Worm (Caenorhabditis elegans) whole organism, dauer: Measurements from ENCODE around the gene unc-69.

Experiments
- unc-62 ChIP-seq: sonication (generic microtip); optimal IDR thresholded peaks from 2 replicates; lab custom pipeline; 2017; ENCODE audit warnings: missing biosample characterization, missing genetic modification reagents, missing genetic modification characterization

The unc-69 gene

DNA sequence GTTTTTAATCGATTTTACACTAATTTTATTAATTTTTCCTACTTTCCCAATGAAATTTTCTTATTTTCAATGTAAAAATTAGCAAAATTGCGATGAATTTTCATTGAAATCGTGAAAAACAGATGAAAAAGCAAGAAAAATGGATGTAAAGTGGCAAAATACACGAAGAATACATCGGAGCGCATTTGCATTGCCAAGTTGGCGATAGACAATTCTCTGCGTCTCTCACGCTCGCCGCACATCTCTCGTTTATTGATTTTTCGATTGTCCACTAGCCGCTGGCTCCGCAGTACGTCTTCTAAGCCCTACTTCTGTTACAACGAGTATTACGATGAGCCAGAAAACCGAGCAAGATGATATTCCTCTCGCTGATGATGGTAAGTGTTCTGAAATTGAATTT, at the start of gene unc-69:
TSS of gene unc-69 (plus strand) at position 185 of the 400 bp plus-strand sequence.
- TF ChIP-seq unc-62 (GFP tag; lab: Kevin White, UChicago) = no peak

DNA sequence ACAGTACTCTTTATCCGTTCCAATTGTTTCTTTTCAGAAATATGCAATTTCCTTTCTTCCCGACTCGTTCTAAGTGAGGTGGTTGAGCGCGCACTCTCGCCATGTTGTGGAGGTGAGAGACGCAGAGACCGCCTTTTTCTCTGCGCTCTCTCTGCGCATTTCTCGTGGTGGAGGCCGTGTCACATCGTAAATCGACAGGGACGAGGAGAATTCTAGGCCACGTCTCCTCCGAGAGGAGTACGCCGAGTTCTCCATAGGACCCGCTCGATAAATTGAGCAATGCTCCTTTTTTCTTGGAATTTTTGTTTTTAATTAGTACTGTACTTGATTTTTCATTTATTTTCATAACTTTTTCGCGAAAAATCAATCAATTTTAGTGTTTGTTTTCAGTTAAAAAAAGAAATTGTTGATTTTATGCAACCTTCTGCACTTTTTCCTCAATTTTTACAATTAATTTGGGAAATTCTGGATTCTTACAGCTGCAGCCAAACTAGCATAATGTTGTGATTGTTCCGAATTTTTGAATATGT, 47.9 kb upstream of the unc-69 start, which contains the start of gene cnk-1:
TSS of gene cnk-1 (plus strand) at position 480 of the 530 bp plus-strand sequence.
- no peak for TF ChIP-seq unc-62 (GFP tag; lab: Kevin White, UChicago)

DNA sequence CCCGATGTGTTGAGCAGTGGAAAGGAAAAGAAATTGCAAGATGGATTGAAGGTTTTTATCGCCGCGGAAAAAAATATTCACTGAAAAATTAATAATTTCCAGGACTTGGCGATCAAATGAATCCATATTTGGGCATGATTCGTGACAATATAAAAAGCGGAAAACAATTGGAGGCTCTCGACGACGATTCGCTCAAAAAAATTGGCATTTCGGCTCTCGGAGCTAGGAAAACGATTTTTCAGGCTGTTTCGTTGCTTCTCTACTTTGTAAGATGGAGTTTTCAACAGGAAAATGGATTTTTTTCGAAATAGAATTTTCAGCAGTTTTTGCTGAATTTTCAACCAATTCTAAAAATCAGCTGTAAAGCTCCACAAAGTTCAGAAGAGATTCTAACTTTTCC, 46.9 kb upstream of the unc-69 start:
- no peak for TF ChIP-seq unc-62 (GFP tag; lab: Kevin White, UChicago)

DNA sequence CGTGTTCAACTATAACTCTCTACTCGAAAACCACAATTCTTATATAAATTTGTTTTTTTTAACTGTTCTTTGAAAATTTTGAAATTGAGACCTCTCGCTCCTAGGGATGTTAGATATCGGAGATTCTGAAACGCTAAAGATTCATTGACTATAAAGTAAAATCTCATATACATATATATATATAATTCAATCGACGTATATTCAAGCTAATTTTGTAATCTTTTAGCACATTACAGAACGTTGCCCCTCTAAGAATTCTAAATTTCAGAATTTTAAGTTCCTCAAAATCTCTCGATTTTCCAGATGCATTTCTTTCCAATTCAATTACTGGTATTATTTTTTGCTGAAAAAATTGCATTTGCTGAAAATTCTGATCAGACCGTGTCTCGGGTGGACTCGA, 39.9 kb upstream of the unc-69 start, which contains the start of gene pad-2:
TSS of gene pad-2 (plus strand) at position 301 of the 400 bp plus-strand sequence.
- no peak for TF ChIP-seq unc-62 (GFP tag; lab: Kevin White, UChicago)

DNA sequence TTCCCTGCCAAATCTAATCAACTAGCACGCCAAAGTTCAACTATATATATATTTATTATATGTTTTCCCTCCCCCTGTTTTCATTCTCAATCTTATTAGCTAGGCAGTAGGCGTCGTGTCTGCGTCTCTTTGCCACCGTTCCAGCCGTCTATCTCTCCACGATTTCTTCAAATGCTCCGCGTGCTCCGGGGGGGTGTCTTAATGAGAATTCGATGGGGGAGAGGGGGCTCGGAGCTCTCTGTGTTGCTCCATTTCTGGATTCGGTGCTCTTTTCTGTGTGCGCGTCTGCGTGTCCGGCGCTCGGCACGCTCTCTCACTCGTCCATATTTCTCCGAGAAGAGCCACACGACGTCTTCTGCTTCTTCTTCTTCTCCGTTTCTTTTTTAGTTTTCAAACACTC, 34.5 kb upstream of the unc-69 start:
- no peak for TF ChIP-seq unc-62 (GFP tag; lab: Kevin White, UChicago)

DNA sequence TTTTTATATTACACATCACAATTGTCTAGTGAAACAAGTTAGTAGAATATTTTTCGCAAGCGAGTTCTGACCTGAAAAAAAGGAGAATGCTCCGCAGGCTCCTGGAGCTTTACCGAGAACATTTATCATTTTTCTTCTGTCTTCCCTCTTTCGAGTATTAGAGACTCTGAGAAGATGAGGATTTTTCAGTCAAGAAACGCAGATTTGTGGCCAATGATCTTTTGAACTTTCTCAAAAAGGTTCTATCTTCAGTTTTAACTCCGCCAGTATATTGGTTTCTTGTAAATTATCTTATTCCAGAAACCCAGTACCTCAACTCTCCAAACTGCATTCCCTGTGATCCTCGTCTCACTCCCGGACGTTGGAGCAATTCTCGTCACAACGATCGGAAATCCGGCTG, 33.1 kb upstream of the unc-69 start, which contains the start of gene K10G9.2:
TSS of gene K10G9.2 (plus strand) at position 301 of the 400 bp plus-strand sequence.
- TF ChIP-seq unc-62 (GFP tag; lab: Kevin White, UChicago) = no peak

DNA sequence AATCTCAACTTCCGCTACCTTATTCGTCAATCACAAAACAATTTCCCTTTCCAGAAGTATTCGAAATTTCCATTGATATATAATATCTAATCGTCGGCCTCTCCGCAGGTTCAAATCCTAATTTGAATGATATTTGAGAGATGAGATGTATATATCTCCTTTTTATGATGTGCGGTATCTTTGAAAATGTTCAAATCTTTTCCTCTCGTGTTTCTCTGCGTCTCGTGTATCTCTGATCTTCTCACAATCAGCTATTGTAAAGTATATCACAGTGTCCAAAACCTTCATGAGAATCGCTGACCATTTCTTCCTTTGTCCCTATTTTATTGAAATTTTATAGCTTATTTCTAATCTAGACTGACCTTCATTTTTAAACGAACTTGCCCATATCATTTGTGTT, 28.9 kb upstream of the unc-69 start:
- no peak for TF ChIP-seq unc-62 (GFP tag; lab: Kevin White, UChicago)

DNA sequence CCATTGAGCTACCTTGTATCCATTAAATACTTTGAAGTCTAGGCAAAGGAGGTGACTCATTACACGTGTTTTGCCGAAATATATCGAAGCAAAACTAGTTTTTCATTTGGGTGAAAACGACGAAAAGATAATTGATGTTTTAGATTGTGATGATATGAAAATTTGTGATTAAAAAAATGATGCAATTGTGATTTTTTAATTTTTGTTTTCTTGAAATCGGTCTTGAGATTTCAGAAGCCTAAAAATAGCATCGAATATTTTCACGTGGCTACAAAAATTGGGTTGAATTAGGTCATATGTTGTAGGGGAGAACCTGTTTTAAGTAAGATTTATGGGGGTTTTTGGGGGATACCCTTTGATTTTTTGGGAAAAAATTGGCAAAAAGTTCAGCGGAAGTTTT, 28.2 kb upstream of the unc-69 start:
- no peak for TF ChIP-seq unc-62 (GFP tag; lab: Kevin White, UChicago)

DNA sequence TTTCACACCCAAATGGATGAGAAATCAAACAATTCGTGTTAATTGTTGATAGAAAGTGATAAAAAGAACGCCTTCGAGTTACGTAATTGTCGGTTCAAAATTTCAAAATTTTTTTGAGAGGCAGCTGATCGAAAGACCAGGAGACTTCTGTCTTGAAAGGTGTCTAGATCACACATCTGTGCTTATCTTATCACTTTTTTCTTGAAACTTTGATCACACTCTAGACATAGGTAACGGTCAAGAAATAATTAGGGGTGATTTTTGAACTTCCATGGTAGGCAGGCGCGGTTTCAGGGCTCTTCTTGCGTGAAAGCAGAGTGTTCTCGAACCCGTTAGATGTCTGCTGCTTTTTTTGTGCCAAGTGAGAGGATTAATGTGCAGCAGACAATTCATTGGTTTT, 25.4 kb upstream of the unc-69 start:
- TF ChIP-seq unc-62 (GFP tag; lab: Kevin White, UChicago) = no peak

DNA sequence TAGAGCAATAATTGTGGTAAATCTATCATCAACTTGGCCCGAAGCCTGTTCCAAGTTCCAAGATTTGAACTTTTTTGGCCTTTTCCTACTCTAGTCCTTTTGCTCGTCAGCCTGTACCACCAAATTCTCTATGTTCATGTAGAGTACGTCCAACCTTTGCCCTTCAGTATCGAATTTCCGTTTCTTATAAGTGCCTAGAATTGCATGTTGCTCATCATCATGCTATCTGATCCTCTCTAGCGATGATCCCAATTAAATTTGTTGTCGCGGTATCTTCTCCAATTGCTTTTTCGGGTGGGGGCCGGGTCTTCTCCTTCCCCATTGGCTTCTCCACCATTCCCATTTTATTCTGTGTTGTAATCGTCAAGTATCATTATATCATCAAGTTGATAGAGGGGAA, 24.8 kb upstream of the unc-69 start:
- no peak for TF ChIP-seq unc-62 (GFP tag; lab: Kevin White, UChicago)

DNA sequence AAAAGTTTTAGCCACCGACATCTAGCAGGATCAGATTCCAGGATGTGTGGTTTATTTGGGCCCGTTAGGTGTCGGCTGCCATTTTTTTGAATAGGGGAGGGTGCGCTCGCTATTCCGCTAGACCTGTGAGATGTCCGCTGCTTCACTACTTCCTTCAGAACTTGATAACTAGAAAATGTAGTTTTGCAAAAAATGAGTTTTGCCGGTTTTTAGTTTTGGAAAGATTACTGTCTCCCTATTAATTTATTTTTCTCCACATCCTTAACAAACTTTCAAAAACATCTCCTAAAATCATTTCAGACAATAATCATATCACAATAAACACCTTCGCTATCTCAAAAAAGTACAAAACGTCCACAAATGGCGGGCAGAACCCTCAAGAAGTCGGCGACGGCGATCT, 23.9 kb upstream of the unc-69 start, which contains the start of gene vglu-2:
TSS of gene vglu-2 (plus strand) at position 301 of the 400 bp plus-strand sequence.
- TF ChIP-seq unc-62 (GFP tag; lab: Kevin White, UChicago) = no peak

DNA sequence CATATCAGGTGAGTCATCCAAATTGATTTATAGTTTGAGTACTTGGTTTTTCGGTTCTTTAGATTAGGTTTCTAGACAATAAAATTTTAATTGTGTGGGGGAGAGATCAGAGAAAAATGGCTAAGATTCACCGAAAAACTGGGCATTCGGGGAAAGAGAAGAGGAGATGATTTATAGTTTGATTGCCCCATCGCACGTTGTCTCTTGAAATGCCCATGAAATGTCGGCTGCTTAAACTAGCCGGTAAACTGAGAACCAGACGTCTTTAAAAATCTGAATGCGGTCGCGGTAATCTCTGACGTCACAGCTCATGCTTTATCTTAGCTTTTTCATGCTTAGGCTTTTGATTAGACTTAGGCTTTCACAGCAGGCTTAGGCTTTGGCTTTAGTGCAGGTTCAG, 21.8 kb upstream of the unc-69 start:
- no peak for TF ChIP-seq unc-62 (GFP tag; lab: Kevin White, UChicago)

DNA sequence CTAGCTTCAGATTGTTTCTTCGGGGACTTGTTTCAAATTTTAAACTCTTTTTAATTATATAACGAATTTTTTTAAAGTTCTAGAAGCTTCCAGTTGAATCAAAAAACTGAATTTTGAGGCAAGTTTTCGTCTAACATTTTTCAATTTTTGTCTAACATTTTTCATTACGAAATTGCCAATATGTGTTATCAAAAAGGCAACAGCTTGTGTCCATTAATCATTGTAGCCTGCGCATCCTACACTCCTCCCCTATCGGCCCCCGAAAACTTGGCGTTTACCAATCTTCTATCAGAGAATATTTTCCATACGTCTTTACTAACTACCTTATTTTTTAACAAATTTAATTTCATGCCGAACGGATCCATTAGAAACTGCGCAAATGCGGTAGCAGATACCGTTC, 18.7 kb upstream of the unc-69 start, which contains the start of gene vglu-3:
TSS of gene vglu-3 (plus strand) at position 301 of the 400 bp plus-strand sequence.
- no peak for TF ChIP-seq unc-62 (GFP tag; lab: Kevin White, UChicago)

DNA sequence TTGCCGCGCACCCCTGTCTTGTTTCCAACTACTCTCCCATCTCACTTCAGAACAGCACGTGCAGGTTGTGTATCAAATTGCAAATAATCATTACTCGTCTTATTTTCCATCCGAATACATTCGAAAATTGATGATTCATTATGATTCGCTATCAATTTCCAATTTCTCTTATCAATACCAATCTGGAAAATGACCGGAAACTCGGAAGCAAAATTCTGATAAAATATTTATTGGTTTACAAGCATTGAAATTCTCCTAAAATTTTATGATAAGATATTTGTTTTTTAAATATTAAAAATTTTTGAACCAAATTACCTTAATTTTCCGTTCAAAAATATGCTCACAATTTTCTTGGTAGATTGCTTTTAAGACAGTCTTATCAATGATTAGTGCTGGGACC, 13.4 kb upstream of the unc-69 start:
- no peak for TF ChIP-seq unc-62 (GFP tag; lab: Kevin White, UChicago)

DNA sequence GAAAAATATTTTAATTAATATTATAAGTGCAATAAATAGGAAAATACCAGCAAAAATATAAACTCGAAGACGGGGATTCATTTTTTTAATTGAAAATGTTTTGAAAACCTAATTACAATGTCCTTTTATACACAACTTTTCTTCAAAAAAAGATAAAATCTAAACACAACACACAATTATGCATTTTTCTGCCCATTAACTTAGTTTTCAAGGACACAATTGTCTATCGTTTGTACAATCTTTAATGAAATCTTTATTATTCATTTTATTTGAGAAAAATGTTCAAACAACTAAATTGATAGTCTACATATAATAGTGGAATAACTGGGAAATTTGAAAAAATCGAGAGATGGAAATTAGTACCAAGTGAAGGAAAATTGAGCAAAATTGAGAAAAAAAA, 12.7 kb upstream of the unc-69 start, which contains the start of gene T07A5.1:
TSS of gene T07A5.1 (minus strand) at position 149 of the 400 bp plus-strand sequence.
- no peak for TF ChIP-seq unc-62 (GFP tag; lab: Kevin White, UChicago)

DNA sequence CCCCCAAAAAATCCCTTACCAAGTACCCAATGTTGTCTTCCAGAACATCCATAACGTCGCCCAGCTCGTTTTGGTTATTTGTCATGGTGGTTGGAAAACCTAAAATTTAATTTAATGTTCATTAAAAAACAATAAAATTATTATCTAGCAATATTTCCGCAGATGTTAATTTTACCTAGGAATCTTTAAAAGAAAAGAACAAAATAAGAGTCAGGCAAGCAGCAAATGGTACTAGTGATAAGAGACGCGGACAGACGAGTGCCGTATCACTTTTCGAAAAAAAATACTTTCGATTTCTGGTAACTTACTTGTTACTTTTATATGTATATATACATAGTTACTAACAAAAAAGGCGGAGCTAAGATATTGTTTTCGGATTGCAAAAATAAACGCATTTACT, 7.7 kb upstream of the unc-69 start, which contains the start of gene T07A5.7:
TSS of gene T07A5.7 (minus strand) at position 101 of the 400 bp plus-strand sequence.
- no peak for TF ChIP-seq unc-62 (GFP tag; lab: Kevin White, UChicago)

DNA sequence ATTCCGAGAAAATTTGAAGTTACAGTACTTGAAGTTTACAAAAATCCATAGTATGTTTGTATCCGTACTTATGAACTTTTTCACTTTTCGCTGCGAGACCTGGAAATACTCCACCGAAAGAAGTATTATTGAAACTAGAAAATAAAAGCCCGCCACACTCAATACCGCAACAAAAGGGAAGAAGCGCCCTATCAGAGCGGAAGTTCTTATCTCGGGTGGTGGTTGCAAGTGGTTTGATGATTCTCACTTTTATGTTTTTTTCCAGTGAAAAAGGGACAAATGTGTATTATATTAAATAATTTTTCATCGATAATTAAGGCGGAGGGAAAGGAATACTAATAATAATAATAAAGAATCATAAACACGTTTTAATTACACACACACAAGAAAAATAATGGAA, 4.5 kb upstream of the unc-69 start:
- no peak for TF ChIP-seq unc-62 (GFP tag; lab: Kevin White, UChicago)
